Worm (Caenorhabditis elegans) whole organism, young adult: ENCODE results near the gene F10C1.3.

Experiments used
- C06A6.2 ChIP-seq: fragments of 200-800 bp; sonication (Bioruptor generic); conservative IDR thresholded peaks from 2 replicates; pipeline ENCODE4 v1.3.6; 2022; ENCODE audit warnings: missing genetic modification characterization, missing compliant biosample characterization
- D2030.7 ChIP-seq: fragments of 200-800 bp; sonication (Bioruptor generic); IDR thresholded peaks from 2 replicates; pipeline ENCODE4 v1.3.6; 2022; ENCODE audit warnings: missing genetic modification reagents, missing genetic modification characterization, missing compliant biosample characterization
- F33H1.4 ChIP-seq: fragments of 200-800 bp; sonication (Bioruptor generic); IDR thresholded peaks from 2 replicates; pipeline ENCODE4 v1.3.6; 2022; ENCODE audit warnings: missing genetic modification reagents, missing genetic modification characterization, missing compliant biosample characterization
- K11D2.4 ChIP-seq: fragments of 200-800 bp; sonication (Bioruptor generic); IDR thresholded peaks from 2 replicates; pipeline ENCODE4 v1.3.6; 2022; ENCODE audit warnings: missing genetic modification reagents, missing genetic modification characterization, missing compliant biosample characterization
- Y53F4B.3 ChIP-seq: fragments of 200-800 bp; sonication (Bioruptor generic); IDR thresholded peaks from 2 replicates; pipeline ENCODE4 v1.3.6; 2022; ENCODE audit warnings: missing genetic modification reagents, missing genetic modification characterization, missing compliant biosample characterization
- Y67H2A.10 ChIP-seq: fragments of 200-800 bp; sonication (Bioruptor generic); conservative IDR thresholded peaks from 2 replicates; pipeline ENCODE4 v1.3.6; 2022; ENCODE audit warnings: missing genetic modification reagents, missing genetic modification characterization, missing compliant biosample characterization
- ZK185.1 ChIP-seq: sonication (generic microtip); optimal IDR thresholded peaks from 2 replicates; lab custom pipeline; 2016; ENCODE audit warnings: mild to moderate bottlenecking, missing genetic modification characterization, missing compliant biosample characterization; ENCODE audit not compliant: poor library complexity, severe bottlenecking
- dox-1 ChIP-seq: fragments of 200-800 bp; sonication (Bioruptor generic); IDR thresholded peaks from 2 replicates; pipeline ENCODE4 v1.3.6; 2022; ENCODE audit warnings: missing genetic modification reagents, missing genetic modification characterization, missing compliant biosample characterization
- egl-18 ChIP-seq: fragments of 200-800 bp; sonication (Bioruptor generic); IDR thresholded peaks from 2 replicates; pipeline ENCODE4 v1.3.6; 2022; ENCODE audit warnings: missing genetic modification reagents, missing genetic modification characterization, missing compliant biosample characterization
- egrh-3 ChIP-seq: fragments of 200-800 bp; sonication (Bioruptor generic); IDR thresholded peaks from 2 replicates; pipeline ENCODE4 v1.3.6; 2022; ENCODE audit warnings: missing genetic modification reagents, missing genetic modification characterization, missing compliant biosample characterization
- ekl-4 ChIP-seq: fragments of 200-800 bp; sonication (Bioruptor generic); IDR thresholded peaks from 2 replicates; pipeline ENCODE4 v1.3.6; 2022; ENCODE audit warnings: missing genetic modification reagents, missing genetic modification characterization, missing compliant biosample characterization
- ets-4 ChIP-seq: fragments of 200-800 bp; sonication (Bioruptor generic); optimal IDR thresholded peaks from 2 replicates; lab custom pipeline; 2018; ENCODE audit warnings: mild to moderate bottlenecking, missing genetic modification characterization, missing compliant biosample characterization
- hrde-1 ChIP-seq: sonication (generic microtip); optimal IDR thresholded peaks from 2 replicates; lab custom pipeline; 2016; ENCODE audit warnings: missing genetic modification characterization, mild to moderate bottlenecking, missing compliant biosample characterization, moderate library complexity, missing genotype, missing genetic modification reagents, borderline replicate concordance
- let-526 ChIP-seq: fragments of 200-800 bp; sonication (Bioruptor generic); IDR thresholded peaks from 2 replicates; pipeline ENCODE4 v1.3.6; 2022; ENCODE audit warnings: missing genetic modification reagents, missing genetic modification characterization, missing compliant biosample characterization
- let-607 ChIP-seq, 2 experiments: fragments of 200-800 bp in 1 of 2; sonication (Bioruptor generic) in 1 of 2; sonication (generic microtip) in 1 of 2; optimal IDR thresholded peaks; 2 replicates each; lab custom pipeline; 2016 to 2018; ENCODE audit warnings: mild to moderate bottlenecking in 2 of 2, missing compliant biosample characterization in 2 of 2, missing genetic modification characterization in 2 of 2, moderate library complexity in 2 of 2, missing genotype in 1 of 2
- lsy-27 ChIP-seq: sonication (generic microtip); optimal IDR thresholded peaks from 2 replicates; lab custom pipeline; 2017; ENCODE audit warnings: missing genetic modification characterization, mild to moderate bottlenecking, missing compliant biosample characterization, antibody characterized with exemption, missing genotype, borderline replicate concordance; ENCODE audit not compliant: insufficient read depth
- mel-28 ChIP-seq: sonication (generic microtip); optimal IDR thresholded peaks from 2 replicates; lab custom pipeline; 2016; ENCODE audit warnings: borderline replicate concordance, mild to moderate bottlenecking, missing genetic modification characterization, missing compliant biosample characterization
- mxl-1 ChIP-seq: sonication (generic microtip); optimal IDR thresholded peaks from 2 replicates; lab custom pipeline; 2016; ENCODE audit warnings: missing genetic modification characterization, missing compliant biosample characterization
- nfya-1 ChIP-seq: sonication (generic microtip); optimal IDR thresholded peaks from 2 replicates; lab custom pipeline; 2017; ENCODE audit warnings: antibody characterized with exemption, missing compliant biosample characterization, missing genetic modification characterization, borderline replicate concordance; ENCODE audit not compliant: insufficient read depth
- nfyb-1 ChIP-seq: fragments of 200-800 bp; sonication (Bioruptor generic); IDR thresholded peaks from 2 replicates; pipeline ENCODE4 v1.3.6; 2022; ENCODE audit warnings: missing genetic modification reagents, missing genetic modification characterization, missing compliant biosample characterization
- nhr-179 ChIP-seq: sonication (generic microtip); optimal IDR thresholded peaks from 2 replicates; lab custom pipeline; 2016; ENCODE audit warnings: mild to moderate bottlenecking, missing genetic modification characterization, missing compliant biosample characterization
- nhr-80 ChIP-seq: sonication (generic microtip); optimal IDR thresholded peaks from 2 replicates; lab custom pipeline; 2016; ENCODE audit warnings: missing genetic modification characterization, missing compliant biosample characterization
- rec-8 ChIP-seq, 2 experiments: sonication (generic microtip); optimal IDR thresholded peaks; 2 replicates each; lab custom pipeline; 2016; ENCODE audit warnings: mild to moderate bottlenecking in 2 of 2, missing genetic modification characterization in 2 of 2, missing genetic modification reagents in 2 of 2, missing genotype in 2 of 2, missing biosample characterization in 1 of 2, missing compliant biosample characterization in 1 of 2, moderate library complexity in 1 of 2
- rpc-1 ChIP-seq, 2 experiments: fragments of 150-350 bp in 1 of 2; sonication (generic microtip) in 1 of 2; optimal IDR thresholded peaks; 2 replicates each; lab custom pipeline; 2014 to 2018; ENCODE audit warnings: missing biosample characterization in 1 of 2, missing genetic modification characterization in 1 of 2, missing genetic modification reagents in 1 of 2, missing genotype in 1 of 2
- sdz-38 ChIP-seq: sonication (generic microtip); optimal IDR thresholded peaks from 2 replicates; lab custom pipeline; 2016; ENCODE audit warnings: missing genotype, missing genetic modification characterization, missing compliant biosample characterization
- tbp1 ChIP-seq: fragments of 200-800 bp; sonication (Bioruptor generic); optimal IDR thresholded peaks from 2 replicates; lab custom pipeline; 2018; ENCODE audit warnings: mild to moderate bottlenecking, missing genetic modification characterization, missing compliant biosample characterization
- xnd-1 ChIP-seq: sonication (generic microtip); optimal IDR thresholded peaks from 2 replicates; lab custom pipeline; 2016; ENCODE audit warnings: missing genotype, missing genetic modification reagents, missing genetic modification characterization, missing compliant biosample characterization

The F10C1.3 gene

DNA sequence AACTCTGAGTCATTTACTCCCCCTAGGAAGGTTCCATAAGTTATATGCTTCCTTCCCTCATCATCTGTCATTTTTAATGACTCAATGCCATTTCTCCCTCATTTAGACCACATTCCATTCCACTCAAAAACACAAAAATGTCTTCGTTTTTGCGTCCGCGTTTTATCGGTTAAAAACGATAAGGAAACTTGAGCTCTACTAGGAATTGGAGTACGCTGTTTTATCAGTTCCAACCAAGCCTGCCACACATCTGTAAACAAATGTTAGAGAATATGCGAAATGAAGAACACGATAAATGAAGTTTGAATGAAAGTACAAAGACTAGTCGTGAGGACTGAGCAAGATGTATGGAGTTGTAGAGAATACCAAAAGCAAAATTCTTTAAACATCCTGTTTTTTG lies 9.2 kb downstream of the F10C1.3 start:
- TF ChIP-seq lsy-27 (tag; lab: Kevin White, UChicago) (no peak), nhr-179 (tag; lab: Kevin White, UChicago) (no peak), nfyb-1 (GFP tag; lab: Robert Waterston, UW) (no peak), rpc-1 (optimal IDR thresholded peaks at IDR 0.05; lab: Kevin White, UChicago) (no peak), rpc-1 (tag; optimal IDR thresholded peaks at IDR 0.05; lab: Kevin White, UChicago) (no peak), K11D2.4 (GFP tag; lab: Robert Waterston, UW) (no peak), ets-4 (GFP tag; lab: Kevin White, UChicago) (peak; percentile 31), let-526 (GFP tag; lab: Robert Waterston, UW) (no peak), dox-1 (GFP tag; lab: Robert Waterston, UW) (0 out of 2 replicates have a peak, but pooled peaks have one; percentile 26), xnd-1 (tag; lab: Kevin White, UChicago) (no peak), nhr-80 (peak; percentile 89)

DNA sequence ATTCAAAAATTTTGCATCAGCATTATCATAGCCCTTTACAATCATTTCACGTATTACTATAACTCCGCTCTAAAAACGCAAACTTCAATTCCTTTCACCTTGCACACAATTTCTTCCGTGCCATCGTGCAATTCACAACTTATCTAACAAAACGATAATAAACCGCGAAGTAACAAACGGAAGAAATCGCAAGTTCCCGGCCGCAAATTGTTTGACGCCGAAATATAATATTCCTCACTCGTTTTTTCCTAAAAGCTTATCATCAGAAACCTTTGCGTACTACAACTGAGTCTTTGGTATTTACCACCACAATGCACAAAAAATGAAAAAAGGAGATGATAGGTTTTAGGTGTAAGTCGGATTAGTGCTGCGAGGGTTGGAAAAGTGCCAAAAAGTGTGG lies 10.2 kb downstream of the F10C1.3 start:
- TF ChIP-seq let-607 (tag; optimal IDR thresholded peaks at IDR 0.05; lab: Kevin White, UChicago) (no peak), nhr-80 (peak; percentile 47), ekl-4 (GFP tag; lab: Robert Waterston, UW) (no peak), sdz-38 (tag; lab: Kevin White, UChicago) (no peak)

DNA sequence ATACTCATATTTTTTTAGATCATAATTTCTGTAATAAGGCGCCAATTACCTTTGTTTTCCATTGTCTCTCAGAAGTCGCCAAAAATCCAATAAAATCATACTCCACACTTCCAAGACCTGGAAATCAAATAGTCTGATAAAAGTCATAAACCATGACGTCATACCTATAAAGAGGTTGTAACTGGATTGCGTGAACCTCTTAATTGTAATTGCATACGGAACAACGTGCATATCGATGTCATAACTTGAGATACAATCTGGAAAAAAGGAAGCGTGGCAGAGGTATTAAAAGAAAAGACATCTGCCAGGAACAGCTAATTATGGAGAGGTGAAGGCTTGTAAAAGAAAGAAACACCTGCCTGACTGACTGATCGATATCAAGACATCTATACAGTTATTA lies 12.5 kb downstream of the F10C1.3 start, which contains the start of gene F10C1.9:
Gene F10C1.9 (minus strand): TSS at position 197 of the 400 bp plus-strand sequence.
- TF ChIP-seq hrde-1 (tag; lab: Kevin White, UChicago) (no peak), egrh-3 (GFP tag; lab: Robert Waterston, UW) (no peak), mxl-1 (tag; lab: Kevin White, UChicago) (no peak), F33H1.4 (GFP tag; lab: Robert Waterston, UW) (no peak), D2030.7 (GFP tag; lab: Robert Waterston, UW) (no peak), C06A6.2 (GFP tag; lab: Robert Waterston, UW) (no peak), egl-18 (GFP tag; lab: Robert Waterston, UW) (no peak), Y67H2A.10 (no peak), mel-28 (tag; lab: Kevin White, UChicago) (no peak)
- TF ChIP-seq, all 124 proteins: peak for 0

DNA sequence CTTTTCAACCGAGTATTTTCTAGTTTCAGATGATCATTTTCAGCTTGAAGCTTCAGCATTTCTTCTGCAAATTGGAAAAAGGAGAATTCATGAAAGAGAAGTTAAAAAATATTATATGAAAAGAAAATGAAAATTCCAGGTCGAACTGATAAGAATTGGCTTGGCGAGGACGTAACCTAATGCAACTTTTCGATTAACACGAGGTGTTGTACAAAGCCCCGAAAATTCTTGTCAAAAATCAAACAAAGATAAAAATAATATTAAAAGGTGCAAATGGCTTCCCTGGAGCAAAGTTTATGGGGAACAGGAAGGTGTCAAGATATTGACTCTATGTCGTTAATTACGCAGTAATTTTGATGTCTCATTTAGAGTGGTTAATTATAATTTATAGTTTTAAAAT lies 13.2 kb downstream of the F10C1.3 start:
- TF ChIP-seq nhr-80 (peak; percentile 67), Y53F4B.3 (GFP tag; lab: Robert Waterston, UW) (no peak)

DNA sequence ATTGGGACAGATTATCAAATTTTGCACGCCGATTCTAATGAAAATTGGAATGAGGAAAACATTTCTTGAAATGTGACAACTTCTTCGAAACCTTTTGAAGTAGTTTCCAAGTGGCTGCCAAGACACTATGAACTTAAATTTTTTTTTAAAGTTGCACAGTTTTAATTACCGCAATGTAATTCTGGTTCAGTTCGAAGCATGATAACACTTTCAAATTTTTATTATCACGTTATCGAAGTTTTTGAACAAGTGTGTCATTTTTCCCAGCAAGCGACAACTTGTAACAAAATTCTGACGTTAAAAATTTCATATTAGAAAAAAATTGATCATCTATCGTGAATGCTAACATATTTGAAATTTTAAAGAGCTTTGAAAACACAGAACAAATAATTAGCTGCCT lies 14.8 kb downstream of the F10C1.3 start:
- peak; percentile 32 for TF ChIP-seq nhr-80
- no peak for TF ChIP-seq rec-8 (tag; optimal IDR thresholded peaks at IDR 0.05; lab: Kevin White, UChicago)

DNA sequence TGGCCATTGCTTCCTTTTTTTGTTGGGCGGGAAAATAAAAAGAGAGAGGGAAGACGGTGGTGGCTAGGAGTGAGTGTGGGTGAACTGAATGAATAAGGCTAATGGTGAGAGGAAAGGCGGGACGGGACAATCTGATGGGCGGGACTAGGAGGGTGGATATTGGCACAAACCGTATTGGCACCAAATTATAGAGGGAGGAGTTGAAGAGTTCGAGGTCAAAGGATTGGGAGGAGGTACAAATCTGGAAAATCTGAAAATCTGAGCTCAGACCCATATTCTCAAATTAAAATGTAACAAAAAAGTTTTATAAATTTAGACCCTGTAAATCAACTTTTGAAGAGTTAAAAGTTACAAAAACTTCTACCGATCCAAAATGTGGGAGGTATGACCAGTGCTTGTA lies 18.8 kb downstream of the F10C1.3 start, which contains the start of gene hlh-14:
Gene hlh-14 (minus strand): TSS at position 101 of the 400 bp plus-strand sequence.
- TF ChIP-seq ZK185.1 (tag; lab: Kevin White, UChicago): no peak
- no peak for TF ChIP-seq tbp1 (GFP tag; lab: Kevin White, UChicago)
- no peak for TF ChIP-seq nfya-1 (tag; lab: Kevin White, UChicago)
